Fruit fly (Drosophila melanogaster) whole organism, prepupa: Measurements from ENCODE around the gene CG14074.

ENCODE experiments used
- CG10669 ChIP-seq: fragments of 200-800 bp; sonication (Bioruptor generic); optimal IDR thresholded peaks from 3 replicates; lab custom pipeline; 2018; ENCODE audit warnings: missing biosample characterization, mild to moderate bottlenecking, missing genetic modification characterization, moderate library complexity
- CG6276 ChIP-seq: fragments of 200-800 bp; sonication (Bioruptor generic); optimal IDR thresholded peaks from 2 replicates; lab custom pipeline; 2017; ENCODE audit warnings: missing biosample characterization, mild to moderate bottlenecking, missing genetic modification characterization
- CG7368 ChIP-seq: fragments of 200-800 bp; sonication (Bioruptor generic); optimal IDR thresholded peaks from 3 replicates; lab custom pipeline; 2016; ENCODE audit warnings: missing biosample characterization, missing genetic modification characterization
- CG8632 ChIP-seq: fragments of 200-800 bp; sonication (Bioruptor generic); optimal IDR thresholded peaks from 3 replicates; lab custom pipeline; 2016; ENCODE audit warnings: missing biosample characterization, missing genetic modification characterization
- Eip75B ChIP-seq: fragments of 200-800 bp; sonication (Bioruptor generic); optimal IDR thresholded peaks from 3 replicates; lab custom pipeline; 2016; ENCODE audit warnings: missing biosample characterization, missing genetic modification characterization
- Sox102F ChIP-seq: fragments of 200-800 bp; sonication (Bioruptor generic); optimal IDR thresholded peaks from 2 replicates; lab custom pipeline; 2016; ENCODE audit warnings: missing biosample characterization, mild to moderate bottlenecking, missing genetic modification characterization
- esn ChIP-seq: fragments of 200-800 bp; sonication (Bioruptor generic); optimal IDR thresholded peaks from 2 replicates; lab custom pipeline; 2016; ENCODE audit warnings: missing biosample characterization, mild to moderate bottlenecking, missing genetic modification characterization, moderate library complexity
- fd85E ChIP-seq: fragments of 200-800 bp; sonication (Bioruptor generic); optimal IDR thresholded peaks from 3 replicates; lab custom pipeline; 2016; ENCODE audit warnings: missing biosample characterization, missing genetic modification characterization
- spab ChIP-seq: fragments of 200-800 bp; sonication (Bioruptor generic); optimal IDR thresholded peaks from 2 replicates; lab custom pipeline; 2017; ENCODE audit warnings: missing biosample characterization, mild to moderate bottlenecking, missing genetic modification characterization, missing genetic modification reagents

CG14074 gene

dm6 chr3L:18916466-18916865 is 50.4 kb downstream of the CG14074 start:
- TF ChIP-seq CG6276 (GFP tag; lab: Kevin White, UChicago) (no peak), spab (GFP tag; lab: Kevin White, UChicago) (no peak), CG8632 (GFP tag; lab: Kevin White, UChicago) (no peak), esn (no peak), CG7368 (GFP tag; lab: Kevin White, UChicago) (no peak), Eip75B (no peak), fd85E (GFP tag; lab: Kevin White, UChicago) (no peak), Sox102F (GFP tag; lab: Kevin White, UChicago) (no peak), CG10669 (GFP tag; lab: Kevin White, UChicago) (no peak)
